Worm (Caenorhabditis elegans): ENCODE results near the gene F13D11.3.

- TF ChIP-seq pha-4 (tag; optimal IDR thresholded peaks at IDR 0.05), result no peak
- no peak for TF ChIP-seq unc-62 (GFP tag; optimal IDR thresholded peaks at IDR 0.05)
- TF ChIP-seq ceh-83 (GFP tag; optimal IDR thresholded peaks at IDR 0.05), result no peak
- no peak for TF ChIP-seq snpc-4 (tag; optimal IDR thresholded peaks at IDR 0.05)
- TF ChIP-seq nhr-76 (tag; optimal IDR thresholded peaks at IDR 0.05), result no peak
- TF ChIP-seq lsy-2 (tag; optimal IDR thresholded peaks at IDR 0.05), result no peak
- TF ChIP-seq elt-1 (tag; optimal IDR thresholded peaks at IDR 0.05; ENCODE audit: borderline replicate concordance, insufficient read depth), result no peak
- no peak for TF ChIP-seq nhr-237 (tag; optimal IDR thresholded peaks at IDR 0.05)
- TF ChIP-seq unc-39 (tag; optimal IDR thresholded peaks at IDR 0.05), result no peak
- TF ChIP-seq ces-1 (GFP tag; optimal IDR thresholded peaks at IDR 0.05), result no peak
- TF ChIP-seq nhr-28 (tag; optimal IDR thresholded peaks at IDR 0.05), result no peak
- TF ChIP-seq elt-3 (tag; optimal IDR thresholded peaks at IDR 0.05), result no peak
Observed at ce11 chrX:5831827-5832226, 26.1 kb upstream of the F13D11.3 start.
